Fruit fly (Drosophila melanogaster): Measurements from ENCODE around the gene Cht11.

Gene Cht11

DNA sequence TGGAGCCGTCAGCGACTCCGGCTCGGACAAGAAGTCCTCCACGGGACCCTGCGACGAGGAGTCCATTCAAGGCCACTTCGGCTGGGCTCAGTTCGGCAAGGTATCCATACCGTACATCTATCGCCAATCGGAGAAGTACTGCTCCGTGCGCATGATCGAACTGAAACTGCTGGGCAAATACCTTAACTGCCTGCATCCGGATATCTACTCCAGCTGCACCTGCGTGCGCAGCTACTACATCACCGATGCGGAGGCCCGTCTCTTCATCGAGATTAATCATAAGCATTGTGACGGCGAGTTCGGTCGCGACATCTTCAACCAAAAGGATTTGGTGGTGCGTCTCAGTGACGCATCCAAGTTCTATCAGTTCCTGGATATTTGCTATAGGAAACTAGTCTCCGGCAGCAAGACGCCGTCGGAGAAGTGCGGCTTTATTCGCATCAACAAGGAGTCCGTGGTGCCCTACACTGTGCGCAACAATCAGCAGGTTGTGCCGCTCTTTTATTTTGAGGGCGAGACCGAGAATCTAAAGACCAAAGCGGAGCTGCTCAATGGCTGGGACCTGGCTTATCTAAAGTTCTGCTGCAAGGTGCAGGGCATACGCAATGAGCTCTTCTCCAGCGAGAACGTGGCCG is 20.6 kb upstream of the Cht11 start:
- TF ChIP-seq kay (GFP tag; ENCODE audit: borderline replicate concordance) = no peak
- TF ChIP-seq CG33017 (tag; optimal IDR thresholded peaks at IDR 0.05) = no peak
- no peak for TF ChIP-seq Crg-1 (GFP tag; optimal IDR thresholded peaks at IDR 0.05)

DNA sequence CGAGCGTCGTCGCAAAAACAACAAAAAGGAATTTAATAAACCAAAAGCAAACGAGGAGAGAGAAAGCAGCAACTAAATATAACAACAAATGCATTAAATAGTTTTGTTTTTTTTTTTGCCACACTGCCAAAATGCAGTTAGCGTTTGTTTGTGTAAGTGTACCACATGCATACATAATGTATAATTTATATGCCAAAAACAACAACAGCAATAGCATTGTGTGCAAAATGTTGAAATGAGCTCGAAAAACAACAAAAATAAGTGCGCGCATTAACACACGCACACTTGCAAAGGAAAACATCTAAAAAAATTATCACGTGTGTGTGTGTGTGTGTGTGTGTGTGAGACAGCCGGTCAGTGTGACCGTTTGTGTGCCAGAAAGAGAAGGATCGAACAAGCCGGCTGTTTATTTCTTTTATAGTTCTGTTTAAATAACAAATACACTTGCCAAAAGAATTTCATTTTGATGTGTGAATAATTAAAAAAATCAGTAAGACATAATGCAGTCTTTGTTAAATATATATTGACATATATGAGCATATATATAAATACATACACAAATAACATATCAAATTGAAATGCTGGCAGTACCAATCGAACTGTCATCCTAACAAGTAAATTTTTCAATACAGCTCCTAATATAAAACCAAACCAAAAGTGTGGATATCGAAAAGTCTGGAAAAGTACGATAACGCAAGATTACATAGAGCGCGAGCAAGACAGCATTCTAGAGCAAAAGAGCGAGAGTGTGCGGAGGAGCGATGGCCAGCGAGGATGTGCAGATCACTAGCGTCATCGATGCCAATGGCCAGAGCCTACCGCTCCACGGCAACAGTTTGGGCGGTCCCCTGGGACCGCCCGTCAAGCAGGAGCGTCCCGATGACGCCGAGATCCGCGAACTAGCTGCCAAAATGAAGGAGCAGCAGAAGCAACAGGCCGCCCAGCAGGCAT is 19.6 kb upstream of the Cht11 start:
- peak; percentile 72 for TF ChIP-seq kay (GFP tag; ENCODE audit: borderline replicate concordance)
- TF ChIP-seq toe (GFP tag; optimal IDR thresholded peaks at IDR 0.05) = no peak
- TF ChIP-seq CG11617 (GFP tag; optimal IDR thresholded peaks at IDR 0.05) = peak; percentile 35
- TF ChIP-seq CG5204 (GFP tag; optimal IDR thresholded peaks at IDR 0.05) = no peak
- no peak for TF ChIP-seq cnc (optimal IDR thresholded peaks at IDR 0.05)

DNA sequence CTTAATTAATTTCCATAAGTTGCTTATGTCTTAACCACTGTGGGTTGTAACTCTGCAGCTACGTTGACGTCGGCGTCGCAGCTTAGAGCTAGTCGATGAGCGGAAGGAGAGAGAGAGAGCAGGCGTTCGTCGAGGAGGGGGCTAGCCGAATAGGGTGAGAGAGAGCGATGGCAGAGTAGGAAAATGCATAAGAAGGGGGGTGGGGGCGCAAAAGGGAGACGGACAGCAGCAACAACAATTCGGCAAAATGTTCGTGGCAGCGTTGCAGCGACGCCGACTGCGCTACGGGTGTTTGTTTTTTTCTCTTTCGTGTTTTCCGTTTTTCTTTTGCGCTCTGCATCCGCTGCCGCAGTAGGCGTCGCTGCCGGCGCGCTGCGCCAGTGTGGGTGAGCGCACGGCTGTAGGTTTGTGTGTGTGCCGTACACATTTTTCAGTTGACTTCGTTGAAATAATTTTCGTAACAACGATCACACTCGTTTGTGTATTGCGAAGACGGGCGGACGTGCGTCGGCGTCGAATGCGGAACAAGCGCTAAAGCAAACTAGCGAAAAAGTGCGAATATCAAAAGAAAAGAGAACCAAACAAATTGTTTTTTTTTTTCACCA is 18.8 kb upstream of the Cht11 start:
- peak; percentile 37 for TF ChIP-seq tj (GFP tag; optimal IDR thresholded peaks at IDR 0.05)
- no peak for TF ChIP-seq cnc (optimal IDR thresholded peaks at IDR 0.05)
- TF ChIP-seq Crg-1 (GFP tag; optimal IDR thresholded peaks at IDR 0.05) = no peak
- TF ChIP-seq Mnt (GFP tag; optimal IDR thresholded peaks at IDR 0.05) = peak; percentile 54
- TF ChIP-seq cic (GFP tag; optimal IDR thresholded peaks at IDR 0.05) = peak; percentile 62
- TF ChIP-seq kay (GFP tag; ENCODE audit: borderline replicate concordance) = no peak
- TF ChIP-seq CG12768 (GFP tag; optimal IDR thresholded peaks at IDR 0.05) = no peak
- TF ChIP-seq CG14711 (tag; optimal IDR thresholded peaks at IDR 0.05) = no peak
- no peak for TF ChIP-seq ovo (GFP tag; optimal IDR thresholded peaks at IDR 0.05)
- TF ChIP-seq bab1 (GFP tag; optimal IDR thresholded peaks at IDR 0.05) = peak; percentile 11
- peak; percentile 3 for TF ChIP-seq pad (GFP tag; optimal IDR thresholded peaks at IDR 0.05)
- no peak for TF ChIP-seq CG11617 (GFP tag; optimal IDR thresholded peaks at IDR 0.05)
- TF ChIP-seq CG33017 (tag; optimal IDR thresholded peaks at IDR 0.05) = no peak
- no peak for TF ChIP-seq CG5204 (GFP tag; optimal IDR thresholded peaks at IDR 0.05)
- TF ChIP-seq CG7101 (tag; optimal IDR thresholded peaks at IDR 0.05) = no peak
- TF ChIP-seq toe (GFP tag; optimal IDR thresholded peaks at IDR 0.05) = no peak
- no peak for TF ChIP-seq Hr96 (GFP tag; optimal IDR thresholded peaks at IDR 0.05)
- no peak for TF ChIP-seq Clk (GFP tag; optimal IDR thresholded peaks at IDR 0.05)
- TF ChIP-seq CG1620 (GFP tag; optimal IDR thresholded peaks at IDR 0.05) = no peak
- TF ChIP-seq CG7045 (GFP tag; optimal IDR thresholded peaks at IDR 0.05) = no peak

DNA sequence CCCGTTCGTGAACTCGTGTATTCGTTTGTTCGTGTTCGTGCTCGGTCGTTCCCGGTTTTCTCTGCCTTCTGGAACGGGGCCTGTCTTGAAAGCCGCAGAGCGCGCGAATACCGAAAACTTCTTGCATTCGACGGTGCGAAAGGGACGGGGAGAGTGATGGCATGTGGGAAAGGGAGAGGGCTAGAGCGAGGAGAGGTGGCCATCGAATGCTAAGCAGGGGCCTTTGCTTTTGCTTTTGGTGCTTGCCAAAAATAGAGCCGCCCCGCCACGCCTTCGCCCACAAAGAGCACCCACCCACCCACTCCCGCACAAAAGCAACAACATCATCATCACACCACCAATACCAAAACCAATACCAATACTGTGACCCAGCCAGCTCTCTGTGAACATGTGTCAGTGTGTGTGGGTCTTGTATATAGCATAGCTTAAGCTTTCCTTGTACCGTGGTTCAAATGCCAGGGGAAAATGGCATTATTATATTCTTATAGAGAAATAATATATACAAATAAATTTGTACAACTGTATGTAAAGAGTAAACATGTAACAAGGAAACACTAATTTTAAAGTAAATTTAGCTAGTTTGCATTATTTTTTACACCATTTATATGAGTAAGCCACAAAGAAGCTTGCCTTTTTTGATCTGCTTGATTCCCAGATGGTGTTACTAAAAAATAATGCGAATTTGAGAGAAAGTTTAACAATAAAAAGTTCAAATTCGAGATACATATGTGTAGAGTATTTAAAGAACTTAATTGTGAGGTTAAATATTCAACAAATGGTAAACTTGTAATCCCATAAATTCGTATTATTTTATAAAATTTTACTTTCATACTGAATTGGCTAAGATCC is 18.1 kb upstream of the Cht11 start, which contains the start of gene CG14434:
CG14434 (minus strand) TSS at position 20 of the 849 bp plus-strand sequence.
- TF ChIP-seq cic (GFP tag; optimal IDR thresholded peaks at IDR 0.05) = no peak
- peak; percentile 48 for TF ChIP-seq kay (GFP tag; ENCODE audit: borderline replicate concordance)
- TF ChIP-seq CG1620 (GFP tag; optimal IDR thresholded peaks at IDR 0.05) = peak; percentile 20
- TF ChIP-seq pad (GFP tag; optimal IDR thresholded peaks at IDR 0.05) = peak; percentile 43
- TF ChIP-seq CG5204 (GFP tag; optimal IDR thresholded peaks at IDR 0.05) = peak; percentile 68
- peak; percentile 2 for TF ChIP-seq CG33017 (tag; optimal IDR thresholded peaks at IDR 0.05)
- peak; percentile 82 for TF ChIP-seq CG11617 (GFP tag; optimal IDR thresholded peaks at IDR 0.05)
- TF ChIP-seq Mnt (GFP tag; optimal IDR thresholded peaks at IDR 0.05) = no peak
- TF ChIP-seq CG7045 (GFP tag; optimal IDR thresholded peaks at IDR 0.05) = peak; percentile 65
- no peak for TF ChIP-seq ovo (GFP tag; optimal IDR thresholded peaks at IDR 0.05)
- TF ChIP-seq Hr96 (GFP tag; optimal IDR thresholded peaks at IDR 0.05) = peak; percentile 34
- no peak for TF ChIP-seq cnc (optimal IDR thresholded peaks at IDR 0.05)
- TF ChIP-seq tj (GFP tag; optimal IDR thresholded peaks at IDR 0.05) = peak; percentile 4
- TF ChIP-seq CG12768 (GFP tag; optimal IDR thresholded peaks at IDR 0.05) = no peak
- peak; percentile 39 for TF ChIP-seq Crg-1 (GFP tag; optimal IDR thresholded peaks at IDR 0.05)
- no peak for TF ChIP-seq Clk (GFP tag; optimal IDR thresholded peaks at IDR 0.05)
- peak; percentile 20 for TF ChIP-seq bab1 (GFP tag; optimal IDR thresholded peaks at IDR 0.05)
- peak; percentile 53 for TF ChIP-seq toe (GFP tag; optimal IDR thresholded peaks at IDR 0.05)
- peak; percentile 44 for TF ChIP-seq CG7101 (tag; optimal IDR thresholded peaks at IDR 0.05)
- TF ChIP-seq CG14711 (tag; optimal IDR thresholded peaks at IDR 0.05) = peak; percentile 43

DNA sequence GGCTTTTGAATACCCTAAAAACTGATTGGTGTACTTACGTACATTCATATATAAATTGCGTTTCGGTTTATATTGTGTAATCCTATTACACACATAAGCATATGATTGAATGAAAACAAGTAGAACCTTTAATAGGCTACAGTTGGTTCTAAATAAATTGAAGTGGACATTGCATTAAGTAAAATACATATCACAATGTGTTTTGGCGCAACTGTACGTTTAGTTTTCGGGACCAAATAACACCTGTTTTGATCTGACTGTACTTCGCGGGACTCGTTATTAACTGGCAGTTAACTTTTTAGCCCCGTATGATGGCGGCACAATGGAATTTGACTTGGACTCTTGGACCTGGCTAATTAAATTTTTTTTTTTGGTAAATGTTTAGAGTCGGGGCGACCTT is 17.4 kb upstream of the Cht11 start:
- TF ChIP-seq bab1 (GFP tag; optimal IDR thresholded peaks at IDR 0.05) (no peak), toe (GFP tag; optimal IDR thresholded peaks at IDR 0.05) (no peak), CG5204 (GFP tag; optimal IDR thresholded peaks at IDR 0.05) (peak; percentile 2)

All from whole organism, adult.